Fruit fly (Drosophila melanogaster): ENCODE data around the gene ND-51.

The ND-51 gene

DNA sequence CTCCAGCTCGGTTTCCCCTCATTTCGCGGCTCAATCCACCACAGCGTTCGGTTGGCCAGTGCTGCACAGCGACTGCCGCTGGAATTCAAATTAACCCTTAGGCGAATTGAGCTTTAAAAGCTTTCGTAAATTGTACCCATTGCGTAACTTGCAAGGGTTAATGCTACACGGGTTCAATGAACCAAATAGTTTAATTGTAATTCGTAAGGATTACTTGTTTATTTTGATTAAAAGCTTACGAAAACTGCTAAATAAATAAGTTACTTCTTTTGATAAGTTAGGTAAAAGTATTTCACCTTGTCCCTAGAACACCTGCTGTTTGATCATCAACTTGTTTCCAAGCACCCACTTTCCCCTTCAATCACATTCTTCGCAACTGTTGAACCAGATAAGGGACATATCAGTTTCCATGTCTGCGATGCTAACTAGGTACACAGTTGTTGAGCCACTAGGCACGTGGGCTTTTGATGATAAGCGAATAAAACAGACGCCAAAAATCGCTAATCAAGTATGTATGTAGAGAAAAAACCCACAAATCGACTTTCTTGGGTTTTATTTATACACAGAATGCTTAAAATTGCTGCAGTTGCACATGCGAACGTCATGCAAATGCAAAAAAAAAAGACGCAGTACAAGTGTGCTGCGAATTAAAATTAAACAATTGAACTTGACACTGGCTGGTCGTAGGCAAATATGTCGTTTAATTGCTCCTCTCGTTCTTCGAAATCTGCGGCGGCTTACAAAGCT is 16.4 kb downstream of the ND-51 start, which contains the start of gene Pfas (continued):
- TF ChIP-seq CG12659 (GFP tag; optimal IDR thresholded peaks at IDR 0.05) (peak; percentile 70), CG6683 (GFP tag; optimal IDR thresholded peaks at IDR 0.05) (peak; percentile 55), CG14710 (tag; optimal IDR thresholded peaks at IDR 0.05) (peak; percentile 16), CG6175 (GFP tag; IDR thresholded peaks at IDR 0.05) (no peak), Myb (GFP tag; optimal IDR thresholded peaks at IDR 0.05) (peak; percentile 95), gt (GFP tag; IDR thresholded peaks at IDR 0.05) (no peak), Ptx1 (GFP tag; IDR thresholded peaks at IDR 0.05) (no peak), bigmax (GFP tag; optimal IDR thresholded peaks at IDR 0.05) (no peak), toy (GFP tag; IDR thresholded peaks at IDR 0.05) (no peak), vfl (GFP tag; optimal IDR thresholded peaks at IDR 0.05) (peak; percentile 64), CHES-1-like (GFP tag; optimal IDR thresholded peaks at IDR 0.05) (peak; percentile 72), CG6765 (GFP tag; optimal IDR thresholded peaks at IDR 0.05) (peak; percentile 46), psq (GFP tag; optimal IDR thresholded peaks at IDR 0.05) (no peak), lov (optimal IDR thresholded peaks at IDR 0.05) (no peak), lov (GFP tag; IDR thresholded peaks at IDR 0.05) (no peak), emc (GFP tag; optimal IDR thresholded peaks at IDR 0.05) (peak; percentile 2), tll (GFP tag; optimal IDR thresholded peaks at IDR 0.05) (no peak), CG13894 (tag; optimal IDR thresholded peaks at IDR 0.05) (peak; percentile 58), C15 (GFP tag; IDR thresholded peaks at IDR 0.05) (no peak), Sox100B (GFP tag; optimal IDR thresholded peaks at IDR 0.05) (no peak), amos (GFP tag; IDR thresholded peaks at IDR 0.05; ENCODE audit: partially characterized antibody) (peak; percentile 39; the same call in 1 of the 2 replicates), CG17802 (tag; optimal IDR thresholded peaks at IDR 0.05) (no peak), Adf1 (GFP tag; IDR thresholded peaks at IDR 0.05) (0 out of 2 replicates have a peak, but pooled peaks have one; percentile 34), CG9932 (GFP tag; IDR thresholded peaks at IDR 0.05) (peak; percentile 68), hkb (optimal IDR thresholded peaks at IDR 0.05) (no peak), hkb (GFP tag; IDR thresholded peaks at IDR 0.05) (no peak; the same call in 1 of the 2 replicates), dmrt99B (tag; optimal IDR thresholded peaks at IDR 0.05) (no peak), Aef1 (GFP tag; IDR thresholded peaks at IDR 0.05) (no peak), CG9215 (GFP tag; IDR thresholded peaks at IDR 0.05) (peak; percentile 23; the same call in 1 of the 2 replicates), her (GFP tag; optimal IDR thresholded peaks at IDR 0.05) (peak; percentile 72), CG4360 (GFP tag; IDR thresholded peaks at IDR 0.05) (no peak), jigr1 (GFP tag; IDR thresholded peaks at IDR 0.05) (no peak), mam (GFP tag; optimal IDR thresholded peaks at IDR 0.05) (peak; percentile 67), oc (tag; optimal IDR thresholded peaks at IDR 0.05) (peak; percentile 15), CG6854 (GFP tag; optimal IDR thresholded peaks at IDR 0.05) (no peak), CG1233 (GFP tag; optimal IDR thresholded peaks at IDR 0.05) (peak; percentile 54), CG34224 (GFP tag; IDR thresholded peaks at IDR 0.05; ENCODE audit: partially characterized antibody) (no peak), pan (optimal IDR thresholded peaks at IDR 0.05) (no peak), pan (GFP tag; optimal IDR thresholded peaks at IDR 0.05 in 1 of 2, IDR thresholded peaks at IDR 0.05 in 1 of 2) (peak in 1 of 2 experiments; percentile 49), CG12219 (GFP tag; optimal IDR thresholded peaks at IDR 0.05) (no peak), CG18476 (GFP tag; optimal IDR thresholded peaks at IDR 0.05) (no peak), lola (GFP tag; optimal IDR thresholded peaks at IDR 0.05) (no peak), Lhr (GFP tag; optimal IDR thresholded peaks at IDR 0.05) (no peak), sisA (GFP tag; IDR thresholded peaks at IDR 0.05) (0 out of 2 replicates have a peak, but pooled peaks have one; percentile 11), caup (GFP tag; optimal IDR thresholded peaks at IDR 0.05; ENCODE audit: severe bottlenecking) (peak; percentile 79), yki (optimal IDR thresholded peaks at IDR 0.05) (no peak), sob (GFP tag; IDR thresholded peaks at IDR 0.05) (peak; percentile 62; the same call in 1 of the 2 replicates), gce (GFP tag; IDR thresholded peaks at IDR 0.05) (0 out of 3 replicates have a peak, but pooled peaks have one; percentile 30), prd (optimal IDR thresholded peaks at IDR 0.05) (no peak), prd (GFP tag; IDR thresholded peaks at IDR 0.05) (0 out of 3 replicates have a peak, but pooled peaks have one; percentile 35)
